Fruit fly (Drosophila melanogaster): ENCODE measurements around the gene crn.

Gene crn

DNA sequence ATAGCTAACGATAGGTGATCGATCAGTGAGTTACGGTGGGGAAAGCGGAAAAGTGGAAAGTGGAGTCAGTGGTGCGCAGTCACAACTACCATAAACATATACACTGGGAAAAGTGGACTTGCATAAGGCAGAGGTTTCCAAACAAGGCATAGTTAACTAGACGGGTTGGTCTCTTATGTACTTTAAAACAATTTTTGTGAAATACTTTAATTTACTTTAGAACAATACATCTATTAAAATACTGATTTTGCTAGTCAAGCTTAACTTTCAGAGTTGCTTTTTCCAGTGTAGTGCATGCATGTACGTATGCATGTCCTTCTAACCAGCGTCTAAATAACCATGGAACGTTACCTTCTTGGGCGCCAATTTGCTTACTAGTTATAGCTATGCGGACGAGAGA, 29.9 kb downstream of the crn start:
- TF ChIP-seq CG9948 (tag; optimal IDR thresholded peaks at IDR 0.05) = peak; percentile 20
- no peak for TF ChIP-seq Pif1B (GFP tag; optimal IDR thresholded peaks at IDR 0.05)
- no peak for TF ChIP-seq D1 (tag; optimal IDR thresholded peaks at IDR 0.05)
- TF ChIP-seq Pif1A (GFP tag; optimal IDR thresholded peaks at IDR 0.05) = peak; percentile 41
- TF ChIP-seq CG8301 (tag; optimal IDR thresholded peaks at IDR 0.05) = peak; percentile 57
- TF ChIP-seq CG8159 (tag; optimal IDR thresholded peaks at IDR 0.05) = peak; percentile 13
- no peak for TF ChIP-seq EcR (GFP tag; optimal IDR thresholded peaks at IDR 0.05)
- TF ChIP-seq Snoo (tag; optimal IDR thresholded peaks at IDR 0.05) = no peak
- peak; percentile 21 for TF ChIP-seq CG17806 (tag; optimal IDR thresholded peaks at IDR 0.05)
- peak; percentile 56; the same call in 1 of the 2 replicates for TF ChIP-seq Ets98B (GFP tag; IDR thresholded peaks at IDR 0.05)
- TF ChIP-seq CG12605 (GFP tag; IDR thresholded peaks at IDR 0.05) = no peak
- TF ChIP-seq CG34367 (tag; optimal IDR thresholded peaks at IDR 0.05) = no peak
- TF ChIP-seq gl (tag; optimal IDR thresholded peaks at IDR 0.05) = no peak
- no peak for TF ChIP-seq CG15710 (tag; optimal IDR thresholded peaks at IDR 0.05)
- no peak for TF ChIP-seq rn (GFP tag; IDR thresholded peaks at IDR 0.05)
- TF ChIP-seq CG4496 (GFP tag; IDR thresholded peaks at IDR 0.05) = peak; percentile 56; the same call in 1 of the 3 replicates
- peak; percentile 50 for TF ChIP-seq CG14655 (GFP tag; optimal IDR thresholded peaks at IDR 0.05)
- TF ChIP-seq CG10348 (GFP tag; IDR thresholded peaks at IDR 0.05) = no peak
- peak; percentile 44; the same call in 2 of the 3 replicates for TF ChIP-seq fd96Ca (GFP tag; IDR thresholded peaks at IDR 0.05)
- no peak for TF ChIP-seq CG13204 (GFP tag; optimal IDR thresholded peaks at IDR 0.05)

- no peak for TF ChIP-seq D1 (tag; optimal IDR thresholded peaks at IDR 0.05)
- TF ChIP-seq CG8301 (tag; optimal IDR thresholded peaks at IDR 0.05) = no peak
- TF ChIP-seq Snoo (tag; optimal IDR thresholded peaks at IDR 0.05) = no peak
- no peak for TF ChIP-seq CG8159 (tag; optimal IDR thresholded peaks at IDR 0.05)
- no peak for TF ChIP-seq CG32121 (GFP tag; IDR thresholded peaks at IDR 0.05)
- no peak for TF ChIP-seq CG14655 (GFP tag; optimal IDR thresholded peaks at IDR 0.05)
- TF ChIP-seq CG13204 (GFP tag; optimal IDR thresholded peaks at IDR 0.05) = no peak
- TF ChIP-seq EcR (GFP tag; optimal IDR thresholded peaks at IDR 0.05) = no peak
- TF ChIP-seq gl (tag; optimal IDR thresholded peaks at IDR 0.05) = no peak
- no peak for TF ChIP-seq Pif1A (GFP tag; optimal IDR thresholded peaks at IDR 0.05)
- no peak for TF ChIP-seq CG9948 (tag; optimal IDR thresholded peaks at IDR 0.05)
- no peak for TF ChIP-seq CG17806 (tag; optimal IDR thresholded peaks at IDR 0.05)
- no peak for TF ChIP-seq Pif1B (GFP tag; optimal IDR thresholded peaks at IDR 0.05)
- TF ChIP-seq CG12605 (GFP tag; IDR thresholded peaks at IDR 0.05) = no peak
- no peak for TF ChIP-seq rn (GFP tag; IDR thresholded peaks at IDR 0.05)
- TF ChIP-seq fd96Ca (GFP tag; IDR thresholded peaks at IDR 0.05) = no peak
- no peak for TF ChIP-seq CG15710 (tag; optimal IDR thresholded peaks at IDR 0.05)
- no peak for TF ChIP-seq CG10348 (GFP tag; IDR thresholded peaks at IDR 0.05)
Measured at dm6 chrX:2219246-2219645, 30.5 kb downstream of the crn start.

DNA sequence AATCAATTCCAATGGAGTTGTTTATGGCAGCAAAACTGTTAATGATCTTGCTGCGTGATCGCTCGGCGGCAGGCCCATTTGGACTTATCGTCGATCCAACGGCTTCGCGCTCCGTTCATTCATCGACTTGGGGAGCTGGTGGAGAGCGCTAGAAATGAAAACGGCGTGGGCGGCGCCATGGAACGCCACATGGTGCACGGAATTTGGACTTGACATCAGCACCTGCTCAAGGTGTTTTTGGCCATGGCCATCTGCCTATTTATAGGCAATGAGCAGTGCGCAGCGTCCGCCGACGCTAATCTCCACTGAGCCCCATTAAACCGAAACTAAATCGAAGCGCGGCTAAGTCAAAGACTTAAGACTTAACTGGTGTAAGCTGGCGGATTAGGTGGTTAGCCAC, 31.3 kb downstream of the crn start:
- no peak for TF ChIP-seq D1 (tag; optimal IDR thresholded peaks at IDR 0.05)
- no peak for TF ChIP-seq CG13204 (GFP tag; optimal IDR thresholded peaks at IDR 0.05)
- no peak for TF ChIP-seq CG8159 (tag; optimal IDR thresholded peaks at IDR 0.05)
- TF ChIP-seq rn (GFP tag; IDR thresholded peaks at IDR 0.05) = no peak
- no peak for TF ChIP-seq CG34367 (tag; optimal IDR thresholded peaks at IDR 0.05)
- TF ChIP-seq CG4496 (GFP tag; IDR thresholded peaks at IDR 0.05) = no peak
- no peak for TF ChIP-seq CG10348 (GFP tag; IDR thresholded peaks at IDR 0.05)
- TF ChIP-seq fd96Ca (GFP tag; IDR thresholded peaks at IDR 0.05) = no peak
- no peak for TF ChIP-seq CG32121 (GFP tag; IDR thresholded peaks at IDR 0.05)
- no peak for TF ChIP-seq Snoo (tag; optimal IDR thresholded peaks at IDR 0.05)

DNA sequence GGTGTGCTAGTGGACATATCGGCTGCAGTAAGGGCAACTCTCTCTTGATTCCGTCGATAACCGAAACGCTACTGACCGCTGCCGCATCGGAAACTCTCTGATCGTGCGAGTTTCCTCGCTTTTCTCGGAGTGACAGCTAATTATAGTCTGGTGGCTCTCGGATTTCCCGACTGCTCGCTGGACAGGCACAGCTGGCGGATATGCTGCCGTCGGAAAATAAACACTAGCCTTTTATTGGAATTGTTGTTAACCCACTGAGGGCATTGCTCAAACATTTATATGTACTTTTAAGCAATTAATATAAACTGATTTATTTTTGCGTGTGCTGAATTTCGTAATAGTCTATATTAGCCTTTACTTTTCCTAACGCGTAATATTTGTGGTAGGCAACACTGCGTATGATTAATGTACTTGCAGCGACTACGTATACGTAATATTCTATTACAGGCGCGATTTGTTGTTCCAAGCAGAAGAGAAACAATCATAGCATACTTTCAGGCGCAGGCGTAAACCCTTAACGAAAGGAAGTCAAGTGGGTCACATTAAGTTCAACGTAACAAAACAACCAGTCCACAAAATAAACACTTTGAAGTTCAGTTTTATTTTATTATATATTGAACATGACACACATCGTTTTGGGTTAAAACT, 35.9 kb downstream of the crn start, which contains the start of gene SmydA-8:
Gene SmydA-8, minus strand, starts transcription at position 51 of the 648 bp plus-strand sequence.
- peak; percentile 16 for TF ChIP-seq Pif1A (GFP tag; optimal IDR thresholded peaks at IDR 0.05)
- peak; percentile 17 for TF ChIP-seq EcR (GFP tag; optimal IDR thresholded peaks at IDR 0.05)
- 0 out of 3 replicates have a peak, but pooled peaks have one; percentile 51 for TF ChIP-seq CG4496 (GFP tag; IDR thresholded peaks at IDR 0.05)
- TF ChIP-seq CG15710 (tag; optimal IDR thresholded peaks at IDR 0.05) = no peak

DNA sequence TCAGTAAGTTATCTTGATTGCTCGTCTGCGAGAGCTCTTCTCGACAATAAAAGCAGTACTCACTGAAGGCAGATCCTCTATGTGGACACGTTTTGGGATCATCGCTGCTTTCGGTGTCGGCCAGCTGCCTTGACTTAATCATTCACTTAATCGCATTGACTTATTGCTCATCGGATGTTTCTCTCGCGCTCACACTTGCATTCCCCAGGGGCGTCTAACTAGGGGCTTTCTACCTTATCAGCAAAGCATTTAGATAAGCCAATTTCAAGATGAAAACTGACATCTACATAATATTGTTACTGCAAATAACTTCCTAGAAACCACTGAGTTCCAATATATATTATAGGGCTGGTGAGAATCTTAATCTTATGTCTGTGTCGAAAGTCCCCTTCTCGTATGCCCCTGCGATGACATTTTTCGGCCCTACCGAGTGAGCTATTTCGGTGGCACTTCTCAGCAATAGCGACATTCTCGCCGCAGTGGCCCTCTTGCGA, 37.4 kb downstream of the crn start:
- peak; percentile 8 for TF ChIP-seq Pif1A (GFP tag; optimal IDR thresholded peaks at IDR 0.05)
- TF ChIP-seq CG14655 (GFP tag; optimal IDR thresholded peaks at IDR 0.05) = peak; percentile 6
- TF ChIP-seq fd96Ca (GFP tag; IDR thresholded peaks at IDR 0.05) = 0 out of 3 replicates have a peak, but pooled peaks have one; percentile 26
- TF ChIP-seq CG32121 (GFP tag; IDR thresholded peaks at IDR 0.05) = peak; percentile 47
- TF ChIP-seq Ets98B (GFP tag; IDR thresholded peaks at IDR 0.05) = peak; percentile 60
- no peak for TF ChIP-seq CG17806 (tag; optimal IDR thresholded peaks at IDR 0.05)

DNA sequence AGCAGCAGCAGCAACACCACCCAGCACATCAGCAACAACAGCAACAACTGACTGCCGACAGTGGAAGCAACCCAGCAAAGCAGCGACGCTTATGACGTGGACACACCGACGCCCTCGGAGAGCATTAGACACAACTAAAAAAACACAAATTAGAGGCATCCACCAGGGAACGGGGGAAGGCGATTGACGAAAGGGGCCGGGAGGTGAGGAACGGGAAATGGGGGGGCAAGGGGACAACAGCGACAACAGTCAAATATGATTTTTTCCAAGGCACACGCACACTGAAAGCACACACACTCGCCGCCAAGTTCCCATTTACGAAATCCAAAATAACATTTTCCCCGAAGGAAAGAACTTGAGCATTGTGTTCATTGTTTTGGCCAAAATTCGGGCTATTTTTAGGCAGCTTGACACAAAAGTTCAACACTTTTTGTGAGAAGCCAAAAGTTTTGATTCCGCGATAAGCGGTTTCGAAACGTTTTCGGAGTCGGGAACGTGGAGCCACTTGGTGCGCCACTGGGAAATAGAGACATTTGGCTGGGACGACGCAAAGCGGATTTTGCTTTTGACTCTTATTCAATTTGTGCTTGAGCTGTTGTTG, 41.0 kb downstream of the crn start:
- TF ChIP-seq CG8301 (tag; optimal IDR thresholded peaks at IDR 0.05) = no peak
- peak; percentile 34; the same call in 1 of the 2 replicates for TF ChIP-seq CG32121 (GFP tag; IDR thresholded peaks at IDR 0.05)
- no peak for TF ChIP-seq Pif1A (GFP tag; optimal IDR thresholded peaks at IDR 0.05)
- TF ChIP-seq CG4496 (GFP tag; IDR thresholded peaks at IDR 0.05) = peak; percentile 13; the same call in 1 of the 3 replicates
- TF ChIP-seq Ets98B (GFP tag; IDR thresholded peaks at IDR 0.05) = no peak
- TF ChIP-seq fd96Ca (GFP tag; IDR thresholded peaks at IDR 0.05) = peak; percentile 65; the same call in 2 of the 3 replicates
- no peak for TF ChIP-seq Snoo (tag; optimal IDR thresholded peaks at IDR 0.05)
- TF ChIP-seq rn (GFP tag; IDR thresholded peaks at IDR 0.05) = no peak
- TF ChIP-seq CG13204 (GFP tag; optimal IDR thresholded peaks at IDR 0.05) = no peak
- 0 out of 2 replicates have a peak, but pooled peaks have one; percentile 39 for TF ChIP-seq CG10348 (GFP tag; IDR thresholded peaks at IDR 0.05)
